Worm (Caenorhabditis elegans): ENCODE measurements around the gene Y45G12B.3.

ce11 chrV:2725225-2725624 is 29.2 kb upstream of the Y45G12B.3 start, which contains the start of gene srg-59:
- TF ChIP-seq elt-3 (tag; optimal IDR thresholded peaks at IDR 0.05) (no peak), hlh-17 (GFP tag; optimal IDR thresholded peaks at IDR 0.05; ENCODE audit: borderline replicate concordance) (no peak)
